Worm (Caenorhabditis elegans): Measurements from ENCODE around the gene mig-17.

- no peak for TF ChIP-seq snpc-4 (tag; optimal IDR thresholded peaks at IDR 0.05)
- TF ChIP-seq nhr-71 (tag; optimal IDR thresholded peaks at IDR 0.05): no peak
- TF ChIP-seq rnt-1 (tag; optimal IDR thresholded peaks at IDR 0.05): no peak
- no peak for TF ChIP-seq tlp-1 (tag; optimal IDR thresholded peaks at IDR 0.05)
- TF ChIP-seq nhr-237 (tag; optimal IDR thresholded peaks at IDR 0.05): no peak
These were observed 43.9 kb upstream of the mig-17 start, which contains the start of gene nas-19 for ce11 chrV:11402610-11403009.
